Worm (Caenorhabditis elegans) whole organism, L1 larva: Measurements from ENCODE around the gene rep-1.

Experiments used
- C34B4.2 ChIP-seq: sonication (generic microtip); optimal IDR thresholded peaks from 2 replicates; lab custom pipeline; 2017; ENCODE audit warnings: mild to moderate bottlenecking, missing genetic modification characterization, missing compliant biosample characterization
- alr-1 ChIP-seq: fragments of 200-800 bp; sonication (Bioruptor generic); optimal IDR thresholded peaks from 2 replicates; lab custom pipeline; 2018; ENCODE audit warnings: borderline replicate concordance, mild to moderate bottlenecking, missing genetic modification characterization, missing compliant biosample characterization
- blmp-1 ChIP-seq: fragments of 150-350 bp; optimal IDR thresholded peaks from 2 replicates; lab custom pipeline; 2014; ENCODE audit warnings: missing biosample characterization, missing genetic modification characterization
- ceh-63 ChIP-seq: fragments of 200-800 bp; sonication (Bioruptor generic); optimal IDR thresholded peaks from 2 replicates; lab custom pipeline; 2018; ENCODE audit warnings: mild to moderate bottlenecking, missing genetic modification characterization, missing compliant biosample characterization
- ceh-82 ChIP-seq, 3 experiments: fragments of 150-350 bp in 1 of 3; sonication (generic microtip) in 2 of 3; optimal IDR thresholded peaks; 2 replicates each; lab custom pipeline; 2014 to 2017; ENCODE audit warnings: missing biosample characterization in 3 of 3, missing genetic modification characterization in 3 of 3
- ceh-90 ChIP-seq: sonication (generic microtip); optimal IDR thresholded peaks from 2 replicates; lab custom pipeline; 2016; ENCODE audit warnings: missing genetic modification characterization, missing compliant biosample characterization
- dsc-1 ChIP-seq: sonication (generic microtip); optimal IDR thresholded peaks from 2 replicates; lab custom pipeline; 2016; ENCODE audit warnings: mild to moderate bottlenecking, missing genetic modification characterization, missing compliant biosample characterization
- efl-1 ChIP-seq, 4 experiments: fragments of 150-350 bp; optimal IDR thresholded peaks in 3 of 4; peaks in 1 of 4; 1 replicate in 1 of 4; 2 replicates in 3 of 4; lab custom pipeline; 2014; ENCODE audit warnings: missing biosample characterization in 2 of 4, missing genetic modification characterization in 2 of 4, missing genetic modification reagents in 2 of 4
- egl-27 ChIP-seq, 2 experiments: fragments of 150-350 bp in 1 of 2; sonication (generic microtip); optimal IDR thresholded peaks; 3 replicates each; lab custom pipeline; 2017 to 2018; ENCODE audit warnings: missing biosample characterization in 2 of 2, missing genetic modification characterization in 2 of 2, missing genetic modification reagents in 2 of 2
- elt-2 ChIP-seq: sonication (generic microtip); optimal IDR thresholded peaks from 2 replicates; lab custom pipeline; 2016; ENCODE audit warnings: missing genetic modification characterization, mild to moderate bottlenecking, inconsistent platforms, missing compliant biosample characterization, missing genetic modification reagents
- elt-3 ChIP-seq, 6 experiments: fragments of 150-350 bp in 1 of 6; sonication (generic microtip); optimal IDR thresholded peaks; 2 replicates each; lab custom pipeline; 2017 to 2018; ENCODE audit warnings: missing biosample characterization in 6 of 6, missing genetic modification characterization in 6 of 6, inconsistent platforms in 1 of 6
- ets-5 ChIP-seq: fragments of 200-800 bp; sonication (Bioruptor generic); IDR thresholded peaks from 2 replicates; pipeline ENCODE4 v1.3.6; 2022; ENCODE audit warnings: missing genetic modification characterization, missing compliant biosample characterization
- fkh-10 ChIP-seq: sonication (generic microtip); optimal IDR thresholded peaks from 2 replicates; lab custom pipeline; 2017; ENCODE audit warnings: missing biosample characterization, missing genetic modification reagents, missing genetic modification characterization
- fkh-4 ChIP-seq: sonication (generic microtip); optimal IDR thresholded peaks from 2 replicates; lab custom pipeline; 2016; ENCODE audit warnings: missing compliant biosample characterization, missing genetic modification characterization, borderline replicate concordance
- fkh-8 ChIP-seq: sonication (generic microtip); optimal IDR thresholded peaks from 2 replicates; lab custom pipeline; 2016; ENCODE audit warnings: mild to moderate bottlenecking, missing genetic modification characterization, missing compliant biosample characterization
- fos-1 ChIP-seq: fragments of 150-350 bp; optimal IDR thresholded peaks from 2 replicates; lab custom pipeline; 2014; ENCODE audit warnings: missing biosample characterization, missing genetic modification characterization
- hlh-4 ChIP-seq: sonication (generic microtip); optimal IDR thresholded peaks from 2 replicates; lab custom pipeline; 2016; ENCODE audit warnings: mild to moderate bottlenecking, missing genetic modification characterization, missing compliant biosample characterization
- hpl-2 ChIP-seq: fragments of 150-350 bp; optimal IDR thresholded peaks from 2 replicates; lab custom pipeline; 2014; ENCODE audit warnings: missing biosample characterization, missing genetic modification reagents, missing genetic modification characterization
- irx-1 ChIP-seq: sonication (generic microtip); optimal IDR thresholded peaks from 2 replicates; lab custom pipeline; 2016; ENCODE audit warnings: missing genetic modification characterization, missing compliant biosample characterization
- isw-1 ChIP-seq: fragments of 200-800 bp; sonication (Bioruptor generic); IDR thresholded peaks from 2 replicates; pipeline ENCODE4 v1.3.6; 2022; ENCODE audit warnings: missing genetic modification characterization, missing compliant biosample characterization
- jun-1 ChIP-seq: fragments of 150-350 bp; optimal IDR thresholded peaks from 2 replicates; lab custom pipeline; 2014; ENCODE audit warnings: missing biosample characterization, missing genetic modification reagents, missing genetic modification characterization
- lin-13 ChIP-seq: fragments of 150-350 bp; optimal IDR thresholded peaks from 2 replicates; lab custom pipeline; 2014; ENCODE audit warnings: missing biosample characterization, missing genetic modification reagents, missing genetic modification characterization
- lin-14 ChIP-seq: fragments of 200-800 bp; sonication (Bioruptor generic); optimal IDR thresholded peaks from 2 replicates; lab custom pipeline; 2018; ENCODE audit warnings: mild to moderate bottlenecking, missing genetic modification characterization, moderate library complexity, missing compliant biosample characterization
- lin-35 ChIP-seq, 2 experiments: fragments of 150-350 bp; optimal IDR thresholded peaks; 2 replicates each; lab custom pipeline; 2014; ENCODE audit warnings: missing biosample characterization in 2 of 2, missing genetic modification characterization in 2 of 2, missing genetic modification reagents in 2 of 2
- lir-3 ChIP-seq: sonication (generic microtip); optimal IDR thresholded peaks from 2 replicates; lab custom pipeline; 2016; ENCODE audit warnings: mild to moderate bottlenecking, missing genetic modification characterization, moderate library complexity, missing compliant biosample characterization; ENCODE audit not compliant: poor library complexity
- lsy-2 ChIP-seq, 2 experiments: fragments of 150-350 bp; optimal IDR thresholded peaks; 2 replicates each; lab custom pipeline; 2014; ENCODE audit warnings: missing biosample characterization in 2 of 2, missing genetic modification characterization in 2 of 2
- mef-2 ChIP-seq: fragments of 150-350 bp; optimal IDR thresholded peaks from 2 replicates; lab custom pipeline; 2014; ENCODE audit warnings: missing biosample characterization, missing genetic modification characterization
- nhr-11 ChIP-seq: fragments of 150-350 bp; optimal IDR thresholded peaks from 2 replicates; lab custom pipeline; 2014; ENCODE audit warnings: missing biosample characterization, missing genetic modification characterization
- nhr-19 ChIP-seq: fragments of 200-800 bp; sonication (Bioruptor generic); conservative IDR thresholded peaks from 2 replicates; pipeline ENCODE4 v1.3.6; 2022; ENCODE audit warnings: missing genetic modification characterization, missing compliant biosample characterization
- nhr-20 ChIP-seq: sonication (generic microtip); optimal IDR thresholded peaks from 2 replicates; lab custom pipeline; 2016; ENCODE audit warnings: mild to moderate bottlenecking, missing genetic modification characterization, missing compliant biosample characterization
- nhr-47 ChIP-seq: sonication (generic microtip); optimal IDR thresholded peaks from 2 replicates; lab custom pipeline; 2016; ENCODE audit warnings: mild to moderate bottlenecking, missing genetic modification characterization, moderate library complexity, missing compliant biosample characterization
- nhr-71 ChIP-seq: sonication (generic microtip); optimal IDR thresholded peaks from 2 replicates; lab custom pipeline; 2016; ENCODE audit warnings: mild to moderate bottlenecking, missing genetic modification characterization, moderate library complexity, missing compliant biosample characterization
- nhr-76 ChIP-seq: sonication (generic microtip); optimal IDR thresholded peaks from 2 replicates; lab custom pipeline; 2017; ENCODE audit warnings: missing biosample characterization, missing genetic modification characterization
- nhr-77 ChIP-seq: fragments of 150-350 bp; optimal IDR thresholded peaks from 2 replicates; lab custom pipeline; 2014; ENCODE audit warnings: missing biosample characterization, missing genetic modification characterization
- nhr-85 ChIP-seq: sonication (generic microtip); peaks from one replicate; lab custom pipeline; 2016; ENCODE audit warnings: missing genetic modification characterization, inconsistent platforms, missing compliant biosample characterization
- nhr-90 ChIP-seq: sonication (generic microtip); optimal IDR thresholded peaks from 2 replicates; lab custom pipeline; 2016; ENCODE audit warnings: mild to moderate bottlenecking, missing genetic modification characterization, missing compliant biosample characterization; ENCODE audit not compliant: poor library complexity
- rnt-1 ChIP-seq: sonication (generic microtip); optimal IDR thresholded peaks from 2 replicates; lab custom pipeline; 2016; ENCODE audit warnings: mild to moderate bottlenecking, missing genetic modification characterization, moderate library complexity, missing compliant biosample characterization
- skn-1 ChIP-seq: fragments of 150-350 bp; optimal IDR thresholded peaks from 2 replicates; lab custom pipeline; 2014; ENCODE audit warnings: missing biosample characterization, missing genetic modification characterization
- snpc-4 ChIP-seq: fragments of 150-350 bp; optimal IDR thresholded peaks from 2 replicates; lab custom pipeline; 2014; ENCODE audit warnings: missing biosample characterization, missing genetic modification characterization
- snu-23 ChIP-seq: sonication (generic microtip); optimal IDR thresholded peaks from 2 replicates; lab custom pipeline; 2016; ENCODE audit warnings: missing genetic modification characterization, missing compliant biosample characterization
- sup-37 ChIP-seq: fragments of 200-800 bp; sonication (Bioruptor generic); optimal IDR thresholded peaks from 2 replicates; lab custom pipeline; 2018; ENCODE audit warnings: mild to moderate bottlenecking, missing genetic modification characterization, missing compliant biosample characterization
- swsn-7 ChIP-seq: sonication (generic microtip); optimal IDR thresholded peaks from 2 replicates; lab custom pipeline; 2016; ENCODE audit warnings: missing genetic modification characterization, missing compliant biosample characterization
- tbx-2 ChIP-seq: sonication (generic microtip); optimal IDR thresholded peaks from 2 replicates; lab custom pipeline; 2016; ENCODE audit warnings: missing genetic modification characterization, missing compliant biosample characterization
- tlp-1 ChIP-seq: fragments of 150-350 bp; optimal IDR thresholded peaks from 2 replicates; lab custom pipeline; 2014; ENCODE audit warnings: missing biosample characterization, missing genetic modification characterization
- unc-86 ChIP-seq: sonication (generic microtip); optimal IDR thresholded peaks from 2 replicates; lab custom pipeline; 2016; ENCODE audit warnings: missing genetic modification characterization, missing compliant biosample characterization
- unc-98 ChIP-seq: fragments of 200-800 bp; sonication (Bioruptor generic); IDR thresholded peaks from 2 replicates; pipeline ENCODE4 v1.3.6; 2022; ENCODE audit warnings: missing genetic modification characterization, missing compliant biosample characterization
- xbp-1 ChIP-seq: sonication (generic microtip); optimal IDR thresholded peaks from 2 replicates; lab custom pipeline; 2016; ENCODE audit warnings: missing genetic modification characterization, missing compliant biosample characterization
- ztf-11 ChIP-seq, 2 experiments: sonication (generic microtip); optimal IDR thresholded peaks; 2 replicates each; lab custom pipeline; 2016 to 2017; ENCODE audit warnings: missing genetic modification characterization in 2 of 2, missing biosample characterization in 1 of 2, missing compliant biosample characterization in 1 of 2

Gene rep-1

DNA sequence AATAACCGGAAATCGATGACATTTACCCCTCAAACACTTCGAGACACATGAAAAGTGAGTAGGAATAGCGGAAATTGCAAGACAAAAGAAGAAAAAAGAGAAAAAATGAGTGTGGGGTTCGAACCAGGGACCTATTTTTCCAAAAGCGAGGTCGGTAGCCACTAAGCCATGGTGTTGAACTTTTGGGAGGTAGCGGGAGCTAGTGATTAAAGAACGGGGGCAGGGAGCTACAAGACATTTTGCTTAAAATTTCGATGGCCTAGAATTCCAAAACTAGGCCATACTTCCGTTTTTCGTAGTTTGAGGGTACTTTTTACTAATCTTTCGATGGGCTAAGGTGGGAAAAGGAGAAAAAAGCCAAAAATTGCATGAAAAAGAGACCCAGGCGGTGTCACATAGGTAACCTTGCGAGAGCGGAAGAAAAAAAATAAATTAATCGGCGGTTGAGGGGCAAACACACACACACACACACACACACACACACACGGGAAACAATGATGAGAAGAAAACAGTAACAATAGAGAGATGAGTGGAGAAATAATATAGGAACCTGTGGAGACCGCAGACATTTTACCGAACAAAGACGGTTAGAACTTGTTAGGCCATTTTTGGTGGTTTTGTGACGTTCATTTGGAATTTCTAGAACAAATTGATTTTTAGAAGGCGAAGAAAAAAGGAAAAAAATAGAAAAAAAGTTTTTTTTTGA is 31.5 kb downstream of the rep-1 start:
- TF ChIP-seq nhr-47 (tag; lab: Kevin White, UChicago) (peak; percentile 58), nhr-77 (tag; lab: Kevin White, UChicago) (no peak), dsc-1 (tag; lab: Kevin White, UChicago) (peak; percentile 46), ceh-90 (tag; lab: Kevin White, UChicago) (peak; percentile 54), elt-3 (tag; optimal IDR thresholded peaks at IDR 0.05; lab: Kevin White, UChicago) (peak in 1 of 6 experiments; percentile 70), fkh-8 (tag; lab: Kevin White, UChicago) (peak; percentile 55), lsy-2 (tag; optimal IDR thresholded peaks at IDR 0.05; lab: Kevin White, UChicago) (peak in 1 of 2 experiments; percentile 2), nhr-11 (tag; lab: Kevin White, UChicago) (no peak), lin-14 (GFP tag; lab: Kevin White, UChicago) (peak; percentile 68), mef-2 (tag; lab: Kevin White, UChicago) (no peak), nhr-19 (GFP tag; lab: Robert Waterston, UW) (peak; percentile 39), C34B4.2 (no peak), swsn-7 (peak; percentile 1), ztf-11 (tag; optimal IDR thresholded peaks at IDR 0.05; lab: Kevin White, UChicago) (peak in 1 of 2 experiments; percentile 26), nhr-20 (peak; percentile 37), xbp-1 (tag; lab: Kevin White, UChicago) (peak; percentile 14), irx-1 (tag; lab: Kevin White, UChicago) (peak; percentile 35), lin-13 (GFP tag; lab: Kevin White, UChicago) (peak; percentile 25), blmp-1 (tag; lab: Kevin White, UChicago) (peak; percentile 53), rnt-1 (peak; percentile 66), fkh-4 (tag; lab: Kevin White, UChicago) (no peak), lir-3 (tag; lab: Kevin White, UChicago) (peak; percentile 52), nhr-90 (tag; lab: Kevin White, UChicago) (peak; percentile 43), hpl-2 (GFP tag; lab: Kevin White, UChicago) (no peak), skn-1 (peak; percentile 8), efl-1 (optimal IDR thresholded peaks at IDR 0.05; lab: Kevin White, UChicago) (no peak), efl-1 (GFP tag; optimal IDR thresholded peaks at IDR 0.05 in 1 of 2; lab: Kevin White, UChicago) (peak in 1 of 2 experiments; percentile 86), nhr-71 (tag; lab: Kevin White, UChicago) (peak; percentile 53), nhr-85 (tag; lab: Kevin White, UChicago) (peak; percentile 81), unc-98 (GFP tag; lab: Robert Waterston, UW) (no peak), snu-23 (GFP tag; lab: Kevin White, UChicago) (peak; percentile 40), elt-2 (peak; percentile 34)

DNA sequence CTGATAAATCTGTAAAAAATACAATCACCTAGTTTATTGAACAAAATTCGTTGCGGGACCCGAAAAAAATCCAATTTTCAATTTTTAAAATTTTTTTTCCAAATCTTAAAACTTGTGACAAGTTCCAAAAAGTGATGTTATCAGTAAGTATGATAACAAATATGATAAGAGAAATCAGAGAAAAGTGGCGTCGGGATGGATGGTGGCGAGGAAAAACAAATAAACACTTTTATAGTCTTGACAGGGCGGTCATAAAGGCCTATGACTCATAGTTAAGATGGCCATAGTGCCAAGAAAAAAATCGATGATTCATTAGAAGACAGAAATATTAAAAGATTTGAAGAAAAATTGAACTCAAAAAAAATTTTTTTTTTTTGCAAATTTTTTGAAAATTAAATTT is 32.6 kb downstream of the rep-1 start:
- peak; percentile 93 for TF ChIP-seq elt-2
- no peak for TF ChIP-seq hlh-4 (tag; lab: Kevin White, UChicago)
- TF ChIP-seq nhr-90 (tag; lab: Kevin White, UChicago): peak; percentile 33
- peak; percentile 23 for TF ChIP-seq nhr-71 (tag; lab: Kevin White, UChicago)
- peak; percentile 23 for TF ChIP-seq fos-1 (tag; lab: Kevin White, UChicago)
- TF ChIP-seq sup-37 (GFP tag; lab: Kevin White, UChicago): no peak
- TF ChIP-seq ceh-82 (tag; optimal IDR thresholded peaks at IDR 0.05; lab: Kevin White, UChicago): no peak
- TF ChIP-seq ceh-63 (GFP tag; lab: Kevin White, UChicago): no peak
- TF ChIP-seq dsc-1 (tag; lab: Kevin White, UChicago): no peak
- peak; percentile 47 for TF ChIP-seq blmp-1 (tag; lab: Kevin White, UChicago)
- TF ChIP-seq egl-27 (tag; optimal IDR thresholded peaks at IDR 0.05; lab: Kevin White, UChicago): no peak
- TF ChIP-seq tbx-2 (tag; lab: Kevin White, UChicago): no peak
- TF ChIP-seq lin-35 (GFP tag; optimal IDR thresholded peaks at IDR 0.05; lab: Kevin White, UChicago): peak in 1 of 2 experiments; percentile 44
- no peak for TF ChIP-seq tlp-1 (tag; lab: Kevin White, UChicago)
- TF ChIP-seq lir-3 (tag; lab: Kevin White, UChicago): no peak
- no peak for TF ChIP-seq fkh-10 (GFP tag; lab: Kevin White, UChicago)
- no peak for TF ChIP-seq snpc-4 (tag; lab: Kevin White, UChicago)
- peak; percentile 58 for TF ChIP-seq lin-14 (GFP tag; lab: Kevin White, UChicago)
- no peak for TF ChIP-seq swsn-7
- peak; percentile 66 for TF ChIP-seq nhr-85 (tag; lab: Kevin White, UChicago)
- TF ChIP-seq ets-5 (GFP tag; lab: Robert Waterston, UW): no peak
- TF ChIP-seq nhr-11 (tag; lab: Kevin White, UChicago): no peak
- TF ChIP-seq unc-86 (tag; lab: Kevin White, UChicago): no peak
- TF ChIP-seq nhr-76 (tag; lab: Kevin White, UChicago): no peak
- no peak for TF ChIP-seq isw-1 (GFP tag; lab: Robert Waterston, UW)
- TF ChIP-seq jun-1: peak; percentile 29
- TF ChIP-seq nhr-19 (GFP tag; lab: Robert Waterston, UW): no peak
- TF ChIP-seq alr-1 (tag; lab: Kevin White, UChicago): no peak
